Fruit fly (Drosophila melanogaster): ENCODE measurements around the gene ush.

- no peak for TF ChIP-seq h (optimal IDR thresholded peaks at IDR 0.05)
- no peak for TF ChIP-seq insv (optimal IDR thresholded peaks at IDR 0.05)
- no peak for TF ChIP-seq Myc (optimal IDR thresholded peaks at IDR 0.05)
- TF ChIP-seq psq (optimal IDR thresholded peaks at IDR 0.05): no peak
- no peak for TF ChIP-seq ttk (optimal IDR thresholded peaks at IDR 0.05)
Measured at dm6 chr2L:518979-519891, 43.2 kb downstream of the ush start.
